Worm (Caenorhabditis elegans) whole organism, L4 larva: ENCODE data around the gene idpb-5.

Experiments used
- D1046.2 ChIP-seq: fragments of 200-800 bp; sonication (Bioruptor generic); IDR thresholded peaks from 2 replicates; pipeline ENCODE4 v1.3.6; 2022; ENCODE audit warnings: missing genetic modification characterization, missing compliant biosample characterization
- F10B5.3 ChIP-seq: sonication (generic microtip); optimal IDR thresholded peaks from 2 replicates; lab custom pipeline; 2016; ENCODE audit warnings: mild to moderate bottlenecking, missing genetic modification characterization, missing compliant biosample characterization
- F26F4.8 ChIP-seq: fragments of 200-800 bp; sonication (Bioruptor generic); conservative IDR thresholded peaks from 2 replicates; pipeline ENCODE4 v1.3.6; 2022; ENCODE audit warnings: missing genetic modification characterization, missing compliant biosample characterization
- F49E8.2 ChIP-seq: sonication (generic microtip); optimal IDR thresholded peaks from 2 replicates; lab custom pipeline; 2016; ENCODE audit warnings: missing compliant biosample characterization, mild to moderate bottlenecking, missing genetic modification characterization, borderline replicate concordance
- R02D3.7 ChIP-seq: fragments of 150-350 bp; sonication (generic microtip); optimal IDR thresholded peaks from 3 replicates; lab custom pipeline; 2014; ENCODE audit warnings: missing biosample characterization, missing genetic modification characterization
- T26A8.4 ChIP-seq: fragments of 200-800 bp; sonication (Bioruptor generic); IDR thresholded peaks from 2 replicates; pipeline ENCODE4 v1.3.6; 2022; ENCODE audit warnings: missing genetic modification characterization, missing compliant biosample characterization
- Y48G9A.11 ChIP-seq: fragments of 200-800 bp; sonication (Bioruptor generic); IDR thresholded peaks from 2 replicates; pipeline ENCODE4 v1.3.6; 2022; ENCODE audit warnings: missing genetic modification reagents, missing genetic modification characterization, missing compliant biosample characterization
- aly-2 ChIP-seq: sonication (generic microtip); optimal IDR thresholded peaks from 2 replicates; lab custom pipeline; 2018; ENCODE audit warnings: missing biosample characterization, missing genetic modification characterization
- ceh-44 ChIP-seq: fragments of 200-800 bp; sonication (Bioruptor generic); IDR thresholded peaks from 2 replicates; pipeline ENCODE4 v1.3.6; 2022; ENCODE audit warnings: missing genetic modification reagents, missing genetic modification characterization, missing compliant biosample characterization
- ceh-62 ChIP-seq: sonication (generic microtip); optimal IDR thresholded peaks from 2 replicates; lab custom pipeline; 2017; ENCODE audit warnings: missing biosample characterization, missing genetic modification characterization
- ceh-82 ChIP-seq: sonication (generic microtip); optimal IDR thresholded peaks from 2 replicates; lab custom pipeline; 2017; ENCODE audit warnings: missing biosample characterization, missing genetic modification characterization
- ces-1 ChIP-seq: fragments of 150-350 bp; sonication (generic microtip); optimal IDR thresholded peaks from 4 replicates; lab custom pipeline; 2014; ENCODE audit warnings: missing biosample characterization, missing genetic modification reagents, missing genetic modification characterization
- cey-2 ChIP-seq: sonication (generic microtip); optimal IDR thresholded peaks from 3 replicates; lab custom pipeline; 2017; ENCODE audit warnings: missing genetic modification characterization, mild to moderate bottlenecking, missing compliant biosample characterization, antibody characterized with exemption, borderline replicate concordance; ENCODE audit not compliant: insufficient read depth
- daf-12 ChIP-seq: fragments of 150-350 bp; optimal IDR thresholded peaks from 2 replicates; lab custom pipeline; 2014; ENCODE audit warnings: missing biosample characterization, missing genetic modification reagents, missing genetic modification characterization
- daf-19 ChIP-seq: fragments of 200-800 bp; sonication (Bioruptor generic); conservative IDR thresholded peaks from 2 replicates; pipeline ENCODE4 v1.3.6; 2022; ENCODE audit warnings: missing genetic modification characterization, missing compliant biosample characterization
- daf-8 ChIP-seq: fragments of 200-800 bp; sonication (Bioruptor generic); IDR thresholded peaks from 2 replicates; pipeline ENCODE4 v1.3.6; 2022; ENCODE audit warnings: missing genetic modification characterization, missing compliant biosample characterization
- dmd-6 ChIP-seq: fragments of 200-800 bp; sonication (Bioruptor generic); IDR thresholded peaks from 2 replicates; pipeline ENCODE4 v1.3.6; 2022; ENCODE audit warnings: missing genetic modification reagents, missing genetic modification characterization, missing compliant biosample characterization
- dmd-9 ChIP-seq: fragments of 200-800 bp; sonication (Bioruptor generic); IDR thresholded peaks from 2 replicates; pipeline ENCODE4 v1.3.6; 2022; ENCODE audit warnings: missing genetic modification reagents, missing genetic modification characterization, missing compliant biosample characterization
- dpl-1 ChIP-seq: fragments of 150-350 bp; optimal IDR thresholded peaks from 2 replicates; lab custom pipeline; 2014; ENCODE audit warnings: missing biosample characterization, missing genetic modification reagents, missing genetic modification characterization
- egl-43 ChIP-seq: fragments of 200-800 bp; sonication (Bioruptor generic); IDR thresholded peaks from 2 replicates; pipeline ENCODE4 v1.3.6; 2022; ENCODE audit warnings: missing genetic modification reagents, missing genetic modification characterization, missing compliant biosample characterization
- fkh-10 ChIP-seq: fragments of 150-350 bp; optimal IDR thresholded peaks from 2 replicates; lab custom pipeline; 2014; ENCODE audit warnings: missing biosample characterization, missing genetic modification reagents, missing genetic modification characterization
- hif-1 ChIP-seq, 2 experiments: sonication (generic microtip); optimal IDR thresholded peaks; 2 replicates each; lab custom pipeline; 2016 to 2017; ENCODE audit warnings: missing compliant biosample characterization in 2 of 2, missing genetic modification characterization in 2 of 2, missing genetic modification reagents in 2 of 2, missing genotype in 2 of 2, mild to moderate bottlenecking in 1 of 2
- hlh-30 ChIP-seq: sonication (generic microtip); optimal IDR thresholded peaks from 2 replicates; lab custom pipeline; 2017; ENCODE audit warnings: antibody characterized with exemption, mild to moderate bottlenecking, missing genetic modification characterization, missing compliant biosample characterization; ENCODE audit not compliant: insufficient read depth
- hmg-1.1 ChIP-seq: fragments of 200-800 bp; sonication (Bioruptor generic); IDR thresholded peaks from 2 replicates; pipeline ENCODE4 v1.3.6; 2022; ENCODE audit warnings: missing genetic modification reagents, missing genetic modification characterization, missing compliant biosample characterization
- lin-1 ChIP-seq: fragments of 200-800 bp; sonication (Bioruptor generic); IDR thresholded peaks from 2 replicates; pipeline ENCODE4 v1.3.6; 2022; ENCODE audit warnings: missing genetic modification reagents, missing genetic modification characterization, missing compliant biosample characterization
- lin-13 ChIP-seq: fragments of 150-350 bp; optimal IDR thresholded peaks from 2 replicates; lab custom pipeline; 2014; ENCODE audit warnings: missing biosample characterization, missing genetic modification reagents, missing genetic modification characterization
- lin-38 ChIP-seq: fragments of 200-800 bp; sonication (Bioruptor generic); IDR thresholded peaks from 2 replicates; pipeline ENCODE4 v1.3.6; 2022; ENCODE audit warnings: missing genetic modification reagents, missing genetic modification characterization, missing compliant biosample characterization
- lir-3 ChIP-seq: sonication (generic microtip); optimal IDR thresholded peaks from 2 replicates; lab custom pipeline; 2016; ENCODE audit warnings: mild to moderate bottlenecking, missing genetic modification characterization, missing compliant biosample characterization
- madf-5 ChIP-seq, 2 experiments: fragments of 200-800 bp; sonication (Bioruptor generic); IDR thresholded peaks; 2 replicates each; pipeline ENCODE4 v1.3.6; 2022; ENCODE audit warnings: missing compliant biosample characterization in 2 of 2, missing genetic modification characterization in 2 of 2
- madf-9 ChIP-seq: fragments of 200-800 bp; sonication (Bioruptor generic); conservative IDR thresholded peaks from 2 replicates; pipeline ENCODE4 v1.3.6; 2022; ENCODE audit warnings: missing genetic modification reagents, missing genetic modification characterization, missing compliant biosample characterization
- mdl-1 ChIP-seq, 2 experiments: fragments of 150-350 bp in 1 of 2; sonication (generic microtip) in 1 of 2; optimal IDR thresholded peaks; 2 replicates each; lab custom pipeline; 2014 to 2017; ENCODE audit warnings: missing biosample characterization in 2 of 2, missing genetic modification characterization in 2 of 2
- mxl-2 ChIP-seq: fragments of 200-800 bp; sonication (Bioruptor generic); conservative IDR thresholded peaks from 2 replicates; pipeline ENCODE4 v1.3.6; 2022; ENCODE audit warnings: missing genetic modification reagents, missing genetic modification characterization, missing compliant biosample characterization
- nhr-10 ChIP-seq: fragments of 150-350 bp; optimal IDR thresholded peaks from 2 replicates; lab custom pipeline; 2014; ENCODE audit warnings: missing biosample characterization, missing genetic modification characterization
- nhr-11 ChIP-seq: fragments of 150-350 bp; optimal IDR thresholded peaks from 2 replicates; lab custom pipeline; 2014; ENCODE audit warnings: missing biosample characterization, missing genetic modification characterization
- nhr-111 ChIP-seq: fragments of 200-800 bp; sonication (Bioruptor generic); optimal IDR thresholded peaks from 2 replicates; lab custom pipeline; 2018; ENCODE audit warnings: mild to moderate bottlenecking, missing genetic modification characterization, missing compliant biosample characterization
- nhr-28 ChIP-seq: fragments of 150-350 bp; optimal IDR thresholded peaks from 2 replicates; lab custom pipeline; 2014; ENCODE audit warnings: missing biosample characterization, missing genetic modification characterization
- nhr-42 ChIP-seq: fragments of 200-800 bp; sonication (Bioruptor generic); IDR thresholded peaks from 2 replicates; pipeline ENCODE4 v1.3.6; 2022; ENCODE audit warnings: missing genetic modification characterization, missing compliant biosample characterization
- nhr-6 ChIP-seq: fragments of 150-350 bp; optimal IDR thresholded peaks from 2 replicates; lab custom pipeline; 2014; ENCODE audit warnings: missing biosample characterization, missing genetic modification characterization
- nhr-76 ChIP-seq: fragments of 150-350 bp; optimal IDR thresholded peaks from 2 replicates; lab custom pipeline; 2014; ENCODE audit warnings: missing biosample characterization, missing genetic modification characterization
- nhr-77 ChIP-seq: fragments of 150-350 bp; optimal IDR thresholded peaks from 2 replicates; lab custom pipeline; 2014; ENCODE audit warnings: missing biosample characterization, missing genetic modification characterization
- php-3 ChIP-seq: fragments of 200-800 bp; sonication (Bioruptor generic); IDR thresholded peaks from 2 replicates; pipeline ENCODE4 v1.3.6; 2022; ENCODE audit warnings: missing genetic modification reagents, missing genetic modification characterization, missing compliant biosample characterization
- pqm-1 ChIP-seq: sonication (generic microtip); optimal IDR thresholded peaks from 2 replicates; lab custom pipeline; 2017; ENCODE audit warnings: missing biosample characterization, missing genetic modification characterization
- saeg-2 ChIP-seq: fragments of 200-800 bp; sonication (Bioruptor generic); IDR thresholded peaks from 2 replicates; pipeline ENCODE4 v1.3.6; 2022; ENCODE audit warnings: missing genetic modification reagents, missing genetic modification characterization, missing compliant biosample characterization
- set-16 ChIP-seq: fragments of 200-800 bp; sonication (Bioruptor generic); IDR thresholded peaks from 2 replicates; pipeline ENCODE4 v1.3.6; 2022; ENCODE audit warnings: missing genetic modification reagents, missing genetic modification characterization, missing compliant biosample characterization
- snpc-1.2 ChIP-seq: fragments of 200-800 bp; sonication (Bioruptor generic); IDR thresholded peaks from 2 replicates; pipeline ENCODE4 v1.3.6; 2022; ENCODE audit warnings: missing genetic modification reagents, missing genetic modification characterization, missing compliant biosample characterization
- snpc-4 ChIP-seq: fragments of 150-350 bp; optimal IDR thresholded peaks from 2 replicates; lab custom pipeline; 2014; ENCODE audit warnings: missing biosample characterization, missing genetic modification characterization
- tag-97 ChIP-seq: fragments of 200-800 bp; sonication (Bioruptor generic); IDR thresholded peaks from 2 replicates; pipeline ENCODE4 v1.3.6; 2022; ENCODE audit warnings: missing genetic modification characterization, missing compliant biosample characterization
- tra-1 ChIP-seq: fragments of 200-800 bp; sonication (Bioruptor generic); IDR thresholded peaks from 2 replicates; pipeline ENCODE4 v1.3.6; 2022; ENCODE audit warnings: missing genetic modification reagents, missing genetic modification characterization, missing compliant biosample characterization
- zag-1 ChIP-seq: fragments of 150-350 bp; optimal IDR thresholded peaks from 2 replicates; lab custom pipeline; 2014; ENCODE audit warnings: missing biosample characterization, missing genetic modification characterization
- zfp-2 ChIP-seq: sonication (generic microtip); optimal IDR thresholded peaks from 2 replicates; lab custom pipeline; 2016; ENCODE audit warnings: mild to moderate bottlenecking, missing genetic modification characterization, missing compliant biosample characterization
- zfp-3 ChIP-seq: fragments of 200-800 bp; sonication (Bioruptor generic); conservative IDR thresholded peaks from 2 replicates; pipeline ENCODE4 v1.3.6; 2022; ENCODE audit warnings: missing genetic modification reagents, missing genetic modification characterization, missing compliant biosample characterization
- ztf-7 ChIP-seq: fragments of 150-350 bp; optimal IDR thresholded peaks from 2 replicates; lab custom pipeline; 2014; ENCODE audit warnings: missing biosample characterization, missing genetic modification characterization

Gene idpb-5

ce11 chrV:11844828-11845227, 5.5 kb downstream of the idpb-5 start (continued):
- TF ChIP-seq daf-12 (tag; lab: Kevin White, UChicago): no peak
- TF ChIP-seq aly-2 (tag; lab: Kevin White, UChicago): no peak
- TF ChIP-seq R02D3.7 (tag; lab: Kevin White, UChicago): no peak
- no peak for TF ChIP-seq zfp-3
- TF ChIP-seq nhr-76 (tag; lab: Kevin White, UChicago): no peak
- TF ChIP-seq hmg-1.1: peak; percentile 61
- TF ChIP-seq dmd-6 (GFP tag; lab: Robert Waterston, UW): no peak
- no peak for TF ChIP-seq lin-38 (GFP tag; lab: Robert Waterston, UW)
- no peak for TF ChIP-seq daf-8 (GFP tag; lab: Robert Waterston, UW)
- TF ChIP-seq tra-1 (GFP tag; lab: Robert Waterston, UW): no peak
- TF ChIP-seq hif-1 (tag; optimal IDR thresholded peaks at IDR 0.05; lab: Kevin White, UChicago): no peak
- no peak for TF ChIP-seq F49E8.2
- TF ChIP-seq mxl-2 (GFP tag; lab: Robert Waterston, UW): no peak
- no peak for TF ChIP-seq php-3 (GFP tag; lab: Robert Waterston, UW)
- no peak for TF ChIP-seq nhr-11 (tag; lab: Kevin White, UChicago)
- no peak for TF ChIP-seq dmd-9 (GFP tag; lab: Robert Waterston, UW)
- no peak for TF ChIP-seq zag-1
- no peak for TF ChIP-seq nhr-111
- no peak for TF ChIP-seq ceh-82 (tag; lab: Kevin White, UChicago)
- no peak for TF ChIP-seq lin-1 (GFP tag; lab: Robert Waterston, UW)
- no peak for TF ChIP-seq nhr-10 (tag; lab: Kevin White, UChicago)
- TF ChIP-seq lir-3: no peak
- TF ChIP-seq mdl-1 (tag; optimal IDR thresholded peaks at IDR 0.05; lab: Kevin White, UChicago): peak in 1 of 2 experiments; percentile 43
- TF ChIP-seq zfp-2 (tag; lab: Kevin White, UChicago): no peak
- no peak for TF ChIP-seq ztf-7
- TF ChIP-seq dpl-1 (GFP tag; lab: Kevin White, UChicago): no peak
- no peak for TF ChIP-seq ces-1 (GFP tag; lab: Kevin White, UChicago)
- TF ChIP-seq tag-97 (GFP tag; lab: Robert Waterston, UW): no peak
- no peak for TF ChIP-seq nhr-42 (GFP tag; lab: Robert Waterston, UW)
- TF ChIP-seq D1046.2 (GFP tag; lab: Robert Waterston, UW): no peak
- TF ChIP-seq snpc-4 (tag; lab: Kevin White, UChicago): no peak
- no peak for TF ChIP-seq ceh-44
- no peak for TF ChIP-seq daf-19 (GFP tag; lab: Robert Waterston, UW)
- TF ChIP-seq ceh-62 (tag; lab: Kevin White, UChicago): no peak
- no peak for TF ChIP-seq nhr-28 (tag; lab: Kevin White, UChicago)
- TF ChIP-seq madf-5 (GFP tag; IDR thresholded peaks at IDR 0.05; lab: Robert Waterston, UW): no peak
- peak; percentile 45 for TF ChIP-seq pqm-1 (tag; lab: Kevin White, UChicago)
- TF ChIP-seq nhr-77 (tag; lab: Kevin White, UChicago): no peak
- peak; percentile 23 for TF ChIP-seq hlh-30 (tag; lab: Kevin White, UChicago)
- TF ChIP-seq fkh-10: no peak
- TF ChIP-seq F10B5.3: no peak
- no peak for TF ChIP-seq madf-9 (GFP tag; lab: Robert Waterston, UW)
- no peak for TF ChIP-seq saeg-2 (GFP tag; lab: Robert Waterston, UW)
- TF ChIP-seq Y48G9A.11: no peak
- peak; percentile 77 for TF ChIP-seq egl-43 (GFP tag; lab: Robert Waterston, UW)
- TF ChIP-seq cey-2 (tag; lab: Kevin White, UChicago): no peak
- TF ChIP-seq snpc-1.2 (GFP tag; lab: Robert Waterston, UW): no peak
- TF ChIP-seq T26A8.4 (GFP tag; lab: Robert Waterston, UW): 0 out of 2 replicates have a peak, but pooled peaks have one; percentile 30
- TF ChIP-seq lin-13 (GFP tag; lab: Kevin White, UChicago): no peak
- peak; percentile 89 for TF ChIP-seq nhr-6 (tag; lab: Kevin White, UChicago)
- peak; percentile 58 for TF ChIP-seq set-16 (GFP tag; lab: Robert Waterston, UW)
- TF ChIP-seq F26F4.8 (GFP tag; lab: Robert Waterston, UW): no peak
